Fruit fly (Drosophila melanogaster): Measurements from ENCODE around the gene CG12590.

CG12590 gene

dm6 chr3R:5198302-5198701 is 38.9 kb downstream of the CG12590 start (continued):
- TF ChIP-seq Hand (GFP tag; optimal IDR thresholded peaks at IDR 0.05) (peak; percentile 69), CG3065 (GFP tag; optimal IDR thresholded peaks at IDR 0.05) (no peak), CG15514 (GFP tag; optimal IDR thresholded peaks at IDR 0.05) (peak; percentile 72), Ravus (GFP tag; IDR thresholded peaks at IDR 0.05) (no peak), CG13424 (tag; optimal IDR thresholded peaks at IDR 0.05) (peak; percentile 42), Atf3 (GFP tag; optimal IDR thresholded peaks at IDR 0.05) (no peak), row (GFP tag; IDR thresholded peaks at IDR 0.05) (peak; percentile 77), CG8290 (GFP tag; optimal IDR thresholded peaks at IDR 0.05) (no peak), CG8290 (tag; optimal IDR thresholded peaks at IDR 0.05) (peak in 1 of 2 experiments; percentile 88), Usf (GFP tag; optimal IDR thresholded peaks at IDR 0.05) (no peak), H2.0 (GFP tag; IDR thresholded peaks at IDR 0.05) (0 out of 2 replicates have a peak, but pooled peaks have one; percentile 27), Mes4 (GFP tag; optimal IDR thresholded peaks at IDR 0.05) (no peak), Atf-2 (GFP tag; optimal IDR thresholded peaks at IDR 0.05) (no peak), mam (GFP tag; optimal IDR thresholded peaks at IDR 0.05) (peak; percentile 82), CG4404 (GFP tag; IDR thresholded peaks at IDR 0.05) (no peak), dysf (GFP tag; IDR thresholded peaks at IDR 0.05) (peak; percentile 80), Dip2 (GFP tag; IDR thresholded peaks at IDR 0.05) (no peak), CG10979 (tag; optimal IDR thresholded peaks at IDR 0.05) (peak; percentile 11), D19B (GFP tag; optimal IDR thresholded peaks at IDR 0.05) (peak; percentile 27), CG6254 (GFP tag; optimal IDR thresholded peaks at IDR 0.05) (no peak), CG12744 (GFP tag; optimal IDR thresholded peaks at IDR 0.05) (peak; percentile 2), Sox102F (GFP tag; optimal IDR thresholded peaks at IDR 0.05) (peak; percentile 42), Asciz (GFP tag; optimal IDR thresholded peaks at IDR 0.05) (no peak), ind (GFP tag; optimal IDR thresholded peaks at IDR 0.05) (peak; percentile 70), rib (GFP tag; IDR thresholded peaks at IDR 0.05) (0 out of 2 replicates have a peak, but pooled peaks have one; percentile 49), Bgb (GFP tag; IDR thresholded peaks at IDR 0.05; ENCODE audit: partially characterized antibody) (no peak), Med (GFP tag) (peak; percentile 90), gsb (GFP tag; IDR thresholded peaks at IDR 0.05) (0 out of 2 replicates have a peak, but pooled peaks have one; percentile 9), CG1832 (GFP tag; optimal IDR thresholded peaks at IDR 0.05) (no peak), CG1024 (GFP tag; IDR thresholded peaks at IDR 0.05) (no peak), psq (GFP tag; optimal IDR thresholded peaks at IDR 0.05) (no peak), CG34224 (GFP tag; IDR thresholded peaks at IDR 0.05; ENCODE audit: partially characterized antibody) (no peak), Aef1 (GFP tag; IDR thresholded peaks at IDR 0.05) (no peak), CG13123 (GFP tag; optimal IDR thresholded peaks at IDR 0.05) (no peak), Rx (GFP tag; IDR thresholded peaks at IDR 0.05) (peak; percentile 18; the same call in 1 of the 2 replicates), pan (optimal IDR thresholded peaks at IDR 0.05) (no peak), pan (GFP tag; optimal IDR thresholded peaks at IDR 0.05 in 1 of 2, IDR thresholded peaks at IDR 0.05 in 1 of 2) (peak in 1 of 2 experiments; percentile 69), CG11247 (GFP tag; IDR thresholded peaks at IDR 0.05) (no peak; the same call in 1 of the 2 replicates), CG30403 (GFP tag; optimal IDR thresholded peaks at IDR 0.05) (peak; percentile 56), Adf1 (GFP tag; IDR thresholded peaks at IDR 0.05) (peak; percentile 42; the same call in 1 of the 2 replicates), CG3847 (GFP tag; IDR thresholded peaks at IDR 0.05) (peak; percentile 58), CG10959 (GFP tag; IDR thresholded peaks at IDR 0.05) (no peak), hb (GFP tag; IDR thresholded peaks at IDR 0.05; ENCODE audit: partially characterized antibody) (no peak), CG10274 (GFP tag; optimal IDR thresholded peaks at IDR 0.05) (no peak), Hr78 (GFP tag; optimal IDR thresholded peaks at IDR 0.05) (no peak), sqz (GFP tag; optimal IDR thresholded peaks at IDR 0.05) (no peak), CG30431 (GFP tag; optimal IDR thresholded peaks at IDR 0.05) (peak; percentile 8), CG10321 (GFP tag; IDR thresholded peaks at IDR 0.05) (no peak), Lim3 (GFP tag; IDR thresholded peaks at IDR 0.05) (no peak), Drgx (GFP tag; IDR thresholded peaks at IDR 0.05) (peak; percentile 48; the same call in 1 of the 2 replicates), Sry-β (GFP tag; optimal IDR thresholded peaks at IDR 0.05) (no peak)
